Fruit fly (Drosophila melanogaster): ENCODE data around the gene Reg-2.

dm6 chr3L:632058-632457 is 25.7 kb upstream of the Reg-2 start:
- TF ChIP-seq CG14711 (tag; optimal IDR thresholded peaks at IDR 0.05) (no peak), CG7045 (GFP tag; optimal IDR thresholded peaks at IDR 0.05) (no peak), Mnt (GFP tag; optimal IDR thresholded peaks at IDR 0.05) (no peak), tj (GFP tag; optimal IDR thresholded peaks at IDR 0.05) (no peak), cnc (optimal IDR thresholded peaks at IDR 0.05) (no peak), CG11617 (GFP tag; optimal IDR thresholded peaks at IDR 0.05) (no peak), CG1620 (GFP tag; optimal IDR thresholded peaks at IDR 0.05) (no peak), bab1 (GFP tag; optimal IDR thresholded peaks at IDR 0.05) (no peak), CG12768 (GFP tag; optimal IDR thresholded peaks at IDR 0.05) (no peak), CG7101 (tag; optimal IDR thresholded peaks at IDR 0.05) (no peak), kay (GFP tag; ENCODE audit: borderline replicate concordance) (no peak)
